Fruit fly (Drosophila melanogaster) whole organism, embryonic: ENCODE measurements around the gene trio.

ENCODE experiments used
- CG11085 ChIP-seq: fragments of 200-800 bp; sonication (Bioruptor generic); IDR thresholded peaks from 2 replicates; pipeline ENCODE4 v1.3.6; 2022; ENCODE audit warnings: missing biosample characterization, missing genetic modification characterization
- CG13123 ChIP-seq: fragments of 200-800 bp; sonication (Bioruptor generic); optimal IDR thresholded peaks from 2 replicates; lab custom pipeline; 2016; ENCODE audit warnings: missing biosample characterization, missing genetic modification characterization
- CG14014 ChIP-seq: fragments of 200-800 bp; sonication (Bioruptor generic); IDR thresholded peaks from 2 replicates; pipeline ENCODE4 v1.3.6; 2022; ENCODE audit warnings: missing biosample characterization, missing genetic modification characterization
- CG14050 ChIP-seq: fragments of 200-800 bp; sonication (Bioruptor generic); IDR thresholded peaks from 3 replicates; pipeline ENCODE4 v1.3.6; 2022; ENCODE audit warnings: missing biosample characterization, missing genetic modification characterization
- CG1529 ChIP-seq: fragments of 200-800 bp; sonication (Bioruptor generic); optimal IDR thresholded peaks from 3 replicates; lab custom pipeline; 2018; ENCODE audit warnings: missing biosample characterization, missing genetic modification characterization
- CG17361 ChIP-seq: fragments of 200-800 bp; sonication (Bioruptor generic); IDR thresholded peaks from 3 replicates; pipeline ENCODE4 v1.3.6; 2022; ENCODE audit warnings: missing biosample characterization, missing genetic modification characterization
- CG18619 ChIP-seq: fragments of 200-800 bp; sonication (Bioruptor generic); optimal IDR thresholded peaks from 3 replicates; lab custom pipeline; 2017; ENCODE audit warnings: missing biosample characterization, mild to moderate bottlenecking, missing genetic modification characterization
- CG30020 ChIP-seq: fragments of 200-800 bp; optimal IDR thresholded peaks from 2 replicates; lab custom pipeline; 2019; ENCODE audit warnings: missing biosample characterization, mild to moderate bottlenecking, missing genetic modification characterization, moderate library complexity
- CG31388 ChIP-seq: fragments of 200-800 bp; sonication (Bioruptor generic); optimal IDR thresholded peaks from 2 replicates; lab custom pipeline; 2016; ENCODE audit warnings: missing biosample characterization, missing genetic modification characterization
- CG31441 ChIP-seq: fragments of 200-800 bp; sonication (Bioruptor generic); IDR thresholded peaks from 2 replicates; pipeline ENCODE4 v1.3.6; 2022; ENCODE audit warnings: missing biosample characterization, missing genetic modification characterization
- CG4617 ChIP-seq: fragments of 200-800 bp; sonication (Bioruptor generic); optimal IDR thresholded peaks from 3 replicates; lab custom pipeline; 2016; ENCODE audit warnings: missing biosample characterization, missing genetic modification characterization, borderline replicate concordance
- CG5245 ChIP-seq: fragments of 200-800 bp; sonication (Bioruptor generic); optimal IDR thresholded peaks from 3 replicates; lab custom pipeline; 2016; ENCODE audit warnings: missing biosample characterization, missing genetic modification characterization
- CG6791 ChIP-seq: fragments of 200-800 bp; sonication (Bioruptor generic); IDR thresholded peaks from 3 replicates; pipeline ENCODE4 v1.3.6; 2022; ENCODE audit warnings: missing biosample characterization, missing genetic modification characterization; ENCODE audit not compliant: partially characterized antibody
- CG7745 ChIP-seq: fragments of 200-800 bp; sonication (Bioruptor generic); optimal IDR thresholded peaks from 2 replicates; lab custom pipeline; 2018; ENCODE audit warnings: missing biosample characterization, mild to moderate bottlenecking, missing genetic modification characterization, moderate library complexity
- CG8359 ChIP-seq: fragments of 200-800 bp; sonication (Bioruptor generic); optimal IDR thresholded peaks from 2 replicates; lab custom pipeline; 2017; ENCODE audit warnings: missing biosample characterization, mild to moderate bottlenecking, missing genetic modification characterization, borderline replicate concordance
- CHES-1-like ChIP-seq: fragments of 200-800 bp; sonication (Bioruptor generic); optimal IDR thresholded peaks from 2 replicates; lab custom pipeline; 2016; ENCODE audit warnings: missing biosample characterization, missing genetic modification characterization
- D ChIP-seq, 2 experiments: fragments of 200-800 bp in 1 of 2; fragments of >200 bp in 1 of 2; sonication (Bioruptor generic) in 1 of 2; optimal IDR thresholded peaks; 2 replicates in 1 of 2; 3 replicates in 1 of 2; lab custom pipeline; 2017; ENCODE audit warnings: mild to moderate bottlenecking in 1 of 2, missing biosample characterization in 1 of 2, missing genetic modification characterization in 1 of 2, missing genetic modification reagents in 1 of 2
- Deaf1 ChIP-seq: fragments of 200-800 bp; optimal IDR thresholded peaks from 3 replicates; lab custom pipeline; 2019; ENCODE audit warnings: missing biosample characterization, mild to moderate bottlenecking, missing genetic modification characterization, moderate library complexity
- Dip2 ChIP-seq: fragments of 200-800 bp; sonication (Bioruptor generic); IDR thresholded peaks from 2 replicates; pipeline ENCODE4 v1.3.6; 2022; ENCODE audit warnings: missing biosample characterization, missing genetic modification characterization
- Eip74EF ChIP-seq, 2 experiments: fragments of 200-800 bp in 1 of 2; fragments of >200 bp in 1 of 2; sonication (Bioruptor generic) in 1 of 2; optimal IDR thresholded peaks; 2 replicates each; lab custom pipeline; 2017 to 2019; ENCODE audit warnings: missing biosample characterization in 2 of 2, missing genetic modification characterization in 2 of 2, mild to moderate bottlenecking in 1 of 2, moderate library complexity in 1 of 2
- GATAe ChIP-seq: fragments of 200-800 bp; sonication (Bioruptor generic); conservative IDR thresholded peaks from 2 replicates; pipeline ENCODE4 v1.3.6; 2022; ENCODE audit warnings: missing biosample characterization, missing genetic modification characterization
- HmgZ ChIP-seq: fragments of 200-800 bp; sonication (Bioruptor generic); optimal IDR thresholded peaks from 2 replicates; lab custom pipeline; 2018; ENCODE audit warnings: missing biosample characterization, mild to moderate bottlenecking, missing genetic modification characterization
- Mes4 ChIP-seq: fragments of 200-800 bp; sonication (Bioruptor generic); optimal IDR thresholded peaks from 2 replicates; lab custom pipeline; 2016; ENCODE audit warnings: missing biosample characterization, missing genetic modification characterization
- PHDP ChIP-seq: fragments of 200-800 bp; sonication (Bioruptor generic); optimal IDR thresholded peaks from 3 replicates; lab custom pipeline; 2018; ENCODE audit warnings: missing biosample characterization, mild to moderate bottlenecking, missing genetic modification characterization, moderate library complexity
- Xbp1 ChIP-seq: fragments of 200-800 bp; sonication (Bioruptor generic); optimal IDR thresholded peaks from 3 replicates; lab custom pipeline; 2016; ENCODE audit warnings: missing biosample characterization, mild to moderate bottlenecking, missing genetic modification characterization
- YL-1 ChIP-seq: fragments of 200-800 bp; sonication (Bioruptor generic); optimal IDR thresholded peaks from 3 replicates; lab custom pipeline; 2017; ENCODE audit warnings: missing biosample characterization, mild to moderate bottlenecking, missing genetic modification characterization
- az2 ChIP-seq: fragments of 200-800 bp; sonication (Bioruptor generic); optimal IDR thresholded peaks from 3 replicates; lab custom pipeline; 2016; ENCODE audit warnings: missing biosample characterization, missing genetic modification characterization
- bab2 ChIP-seq: fragments of 200-800 bp; sonication (Bioruptor generic); optimal IDR thresholded peaks from 2 replicates; lab custom pipeline; 2016; ENCODE audit warnings: missing biosample characterization, missing genetic modification characterization
- bigmax ChIP-seq: fragments of 200-800 bp; sonication (Bioruptor generic); optimal IDR thresholded peaks from 2 replicates; lab custom pipeline; 2018; ENCODE audit warnings: missing biosample characterization, mild to moderate bottlenecking, missing genetic modification characterization
- chinmo ChIP-seq: fragments of 200-800 bp; sonication (Bioruptor generic); IDR thresholded peaks from 4 replicates; pipeline ENCODE4 v1.3.6; 2022; ENCODE audit warnings: missing biosample characterization, missing genetic modification characterization; ENCODE audit not compliant: partially characterized antibody
- ci ChIP-seq: fragments of 200-800 bp; sonication (Bioruptor generic); IDR thresholded peaks from 3 replicates; pipeline ENCODE4 v1.3.6; 2022; ENCODE audit warnings: missing biosample characterization, missing genetic modification characterization
- crp ChIP-seq, 2 experiments: fragments of 200-800 bp; sonication (Bioruptor generic); optimal IDR thresholded peaks; 2 replicates in 1 of 2; 3 replicates in 1 of 2; lab custom pipeline; 2017; ENCODE audit warnings: missing biosample characterization in 2 of 2, missing genetic modification characterization in 2 of 2, mild to moderate bottlenecking in 1 of 2, moderate library complexity in 1 of 2
- dan ChIP-seq: fragments of 200-800 bp; sonication (Bioruptor generic); IDR thresholded peaks from 2 replicates; pipeline ENCODE4 v1.3.6; 2022; ENCODE audit warnings: missing biosample characterization, missing genetic modification characterization
- dati ChIP-seq: fragments of 200-800 bp; sonication (Bioruptor generic); IDR thresholded peaks from 2 replicates; pipeline ENCODE4 v1.3.6; 2022; ENCODE audit warnings: missing biosample characterization, missing genetic modification characterization
- gce ChIP-seq: fragments of 200-800 bp; sonication (Bioruptor generic); IDR thresholded peaks from 3 replicates; pipeline ENCODE4 v1.3.6; 2022; ENCODE audit warnings: missing biosample characterization, missing genetic modification characterization
- gfzf ChIP-seq: fragments of 200-800 bp; sonication (Bioruptor generic); optimal IDR thresholded peaks from 2 replicates; lab custom pipeline; 2016; ENCODE audit warnings: missing biosample characterization, mild to moderate bottlenecking, missing genetic modification characterization, moderate library complexity
- gsb-n ChIP-seq: fragments of 200-800 bp; sonication (Bioruptor generic); optimal IDR thresholded peaks from 3 replicates; lab custom pipeline; 2018; ENCODE audit warnings: missing biosample characterization, mild to moderate bottlenecking, missing genetic modification characterization
- h ChIP-seq: fragments of >200 bp; optimal IDR thresholded peaks from 2 replicates; lab custom pipeline; 2017
- inv ChIP-seq: fragments of 200-800 bp; sonication (Bioruptor generic); IDR thresholded peaks from 2 replicates; pipeline ENCODE4 v1.3.6; 2022; ENCODE audit warnings: missing biosample characterization, missing genetic modification characterization; ENCODE audit not compliant: partially characterized antibody
- knrl ChIP-seq: fragments of 200-800 bp; sonication (Bioruptor generic); IDR thresholded peaks from 3 replicates; pipeline ENCODE4 v1.3.6; 2022; ENCODE audit warnings: missing biosample characterization, missing genetic modification characterization; ENCODE audit not compliant: partially characterized antibody
- nau ChIP-seq: fragments of 200-800 bp; sonication (Bioruptor generic); optimal IDR thresholded peaks from 3 replicates; lab custom pipeline; 2017; ENCODE audit warnings: missing biosample characterization, mild to moderate bottlenecking, missing genetic modification characterization, missing genetic modification reagents
- pnt ChIP-seq: fragments of 200-800 bp; sonication (Bioruptor generic); optimal IDR thresholded peaks from 3 replicates; lab custom pipeline; 2016; ENCODE audit warnings: missing biosample characterization, missing genetic modification characterization
- psq ChIP-seq: fragments of 200-800 bp; sonication (Bioruptor generic); optimal IDR thresholded peaks from 2 replicates; lab custom pipeline; 2017; ENCODE audit warnings: missing biosample characterization, missing genetic modification characterization
- sima ChIP-seq: fragments of 200-800 bp; sonication (Bioruptor generic); optimal IDR thresholded peaks from 2 replicates; lab custom pipeline; 2016; ENCODE audit warnings: missing biosample characterization, missing genetic modification characterization
- slp2 ChIP-seq: fragments of 200-800 bp; sonication (Bioruptor generic); optimal IDR thresholded peaks from 2 replicates; lab custom pipeline; 2016; ENCODE audit warnings: missing biosample characterization, missing genetic modification characterization
- stwl ChIP-seq: fragments of 200-800 bp; sonication (Bioruptor generic); optimal IDR thresholded peaks from 3 replicates; lab custom pipeline; 2018; ENCODE audit warnings: missing biosample characterization, mild to moderate bottlenecking, missing genetic modification characterization, moderate library complexity
- tin ChIP-seq: fragments of 200-800 bp; sonication (Bioruptor generic); optimal IDR thresholded peaks from 3 replicates; lab custom pipeline; 2016; ENCODE audit warnings: missing biosample characterization, missing genetic modification characterization
- tup ChIP-seq: fragments of 200-800 bp; sonication (Bioruptor generic); optimal IDR thresholded peaks from 2 replicates; lab custom pipeline; 2016; ENCODE audit warnings: missing biosample characterization, mild to moderate bottlenecking, missing genetic modification characterization, moderate library complexity
- zfh2 ChIP-seq: fragments of 200-800 bp; sonication (Bioruptor generic); optimal IDR thresholded peaks from 2 replicates; lab custom pipeline; 2016; ENCODE audit warnings: missing biosample characterization, missing genetic modification characterization

trio gene

dm6 chr3L:1029610-1030284 lies 4.9 kb downstream of the trio start (continued):
- peak; percentile 59; the same call in 2 of the 3 replicates for TF ChIP-seq CG17361 (GFP tag; lab: Robert Waterston, UW)
- TF ChIP-seq CG6791: no peak
- TF ChIP-seq gfzf: no peak
- TF ChIP-seq h (lab: Kevin White, UChicago): no peak
- no peak for TF ChIP-seq CG11085
- peak; percentile 44 for TF ChIP-seq pnt
- no peak for TF ChIP-seq CG7745
- TF ChIP-seq tin (GFP tag; lab: Kevin White, UChicago): peak; percentile 77
- peak; percentile 27 for TF ChIP-seq zfh2 (GFP tag; lab: Kevin White, UChicago)
- TF ChIP-seq bigmax (GFP tag; lab: Kevin White, UChicago): no peak
- TF ChIP-seq HmgZ (tag; lab: Kevin White, UChicago): no peak
- no peak for TF ChIP-seq psq (GFP tag; lab: Kevin White, UChicago)
- no peak for TF ChIP-seq CHES-1-like (GFP tag; lab: Kevin White, UChicago)
- no peak for TF ChIP-seq knrl (GFP tag; lab: Robert Waterston, UW)
- peak; percentile 72 for TF ChIP-seq gsb-n (tag; lab: Kevin White, UChicago)
- no peak for TF ChIP-seq CG14050 (GFP tag; lab: Robert Waterston, UW)
- TF ChIP-seq CG31441 (GFP tag; lab: Robert Waterston, UW): peak; percentile 69
- TF ChIP-seq CG8359 (GFP tag; lab: Kevin White, UChicago): no peak
- no peak for TF ChIP-seq slp2 (GFP tag; lab: Kevin White, UChicago)
- TF ChIP-seq stwl (tag; lab: Kevin White, UChicago): no peak
- peak; percentile 44; the same call in 1 of the 2 replicates for TF ChIP-seq dati (GFP tag; lab: Robert Waterston, UW)
- peak; percentile 57 for TF ChIP-seq PHDP (tag; lab: Kevin White, UChicago)
- peak; percentile 56; the same call in 1 of the 3 replicates for TF ChIP-seq gce
- TF ChIP-seq CG30020 (tag; lab: Kevin White, UChicago): no peak
- TF ChIP-seq CG1529: peak; percentile 63
- TF ChIP-seq inv (GFP tag; lab: Robert Waterston, UW): no peak
- TF ChIP-seq bab2 (GFP tag; lab: Kevin White, UChicago): no peak
- TF ChIP-seq CG31388: peak; percentile 25
- TF ChIP-seq GATAe (GFP tag; lab: Robert Waterston, UW): no peak
- no peak for TF ChIP-seq dan (GFP tag; lab: Robert Waterston, UW)
- peak; percentile 53 for TF ChIP-seq Mes4 (GFP tag; lab: Kevin White, UChicago)
- TF ChIP-seq CG14014 (GFP tag; lab: Robert Waterston, UW): no peak
- no peak for TF ChIP-seq Dip2 (GFP tag; lab: Robert Waterston, UW)
- no peak for TF ChIP-seq CG18619
- no peak for TF ChIP-seq CG4617 (GFP tag; lab: Kevin White, UChicago)
- TF ChIP-seq D (optimal IDR thresholded peaks at IDR 0.05; lab: Kevin White, UChicago): no peak
- peak; percentile 82 for TF ChIP-seq D (GFP tag; optimal IDR thresholded peaks at IDR 0.05; lab: Kevin White, UChicago)
- TF ChIP-seq tup (GFP tag; lab: Kevin White, UChicago): no peak
- TF ChIP-seq crp (GFP tag; optimal IDR thresholded peaks at IDR 0.05; lab: Kevin White, UChicago): no peak
- TF ChIP-seq Eip74EF (GFP tag; optimal IDR thresholded peaks at IDR 0.05; lab: Kevin White, UChicago): no peak
- peak; percentile 20 for TF ChIP-seq nau (GFP tag; lab: Kevin White, UChicago)
- peak; percentile 79 for TF ChIP-seq CG5245
- peak; percentile 66 for TF ChIP-seq Xbp1 (GFP tag; lab: Kevin White, UChicago)
- no peak for TF ChIP-seq YL-1 (GFP tag; lab: Kevin White, UChicago)
- TF ChIP-seq ci: peak; percentile 89
- TF ChIP-seq chinmo: peak; percentile 74; the same call in 1 of the 4 replicates
- no peak for TF ChIP-seq sima (GFP tag; lab: Kevin White, UChicago)
- TF ChIP-seq az2 (GFP tag; lab: Kevin White, UChicago): peak; percentile 70
- no peak for TF ChIP-seq CG13123 (GFP tag; lab: Kevin White, UChicago)
- TF ChIP-seq Deaf1 (tag; lab: Kevin White, UChicago): no peak
